Worm (Caenorhabditis elegans): ENCODE measurements around the gene ZC190.7.

Gene ZC190.7

ce11 chrV:8677193-8677592 is 9.5 kb downstream of the ZC190.7 start, which contains the start of gene ZC190.6 (continued):
- TF ChIP-seq lir-3 (tag; optimal IDR thresholded peaks at IDR 0.05; ENCODE audit: poor library complexity): no peak
- no peak for TF ChIP-seq dsc-1 (tag; optimal IDR thresholded peaks at IDR 0.05)
- no peak for TF ChIP-seq hlh-17 (GFP tag; optimal IDR thresholded peaks at IDR 0.05; ENCODE audit: borderline replicate concordance)

- TF ChIP-seq efl-3 (GFP tag; optimal IDR thresholded peaks at IDR 0.05) (no peak), mef-2 (tag; optimal IDR thresholded peaks at IDR 0.05) (no peak), pax-3 (tag; optimal IDR thresholded peaks at IDR 0.05) (peak; percentile 15), tlp-1 (tag; optimal IDR thresholded peaks at IDR 0.05) (no peak), efl-1 (optimal IDR thresholded peaks at IDR 0.05) (no peak), efl-1 (GFP tag; optimal IDR thresholded peaks at IDR 0.05 in 1 of 2) (peak in 1 of 2 experiments; percentile 79), nhr-85 (tag) (no peak), nhr-76 (tag; optimal IDR thresholded peaks at IDR 0.05) (no peak), fkh-10 (GFP tag; optimal IDR thresholded peaks at IDR 0.05) (no peak), sptf-1 (tag; optimal IDR thresholded peaks at IDR 0.05) (no peak), nhr-20 (tag; optimal IDR thresholded peaks at IDR 0.05) (no peak), swsn-7 (tag; optimal IDR thresholded peaks at IDR 0.05) (no peak), vab-15 (tag; optimal IDR thresholded peaks at IDR 0.05) (no peak), ceh-82 (tag; optimal IDR thresholded peaks at IDR 0.05) (no peak), tbx-2 (tag; optimal IDR thresholded peaks at IDR 0.05) (no peak), fkh-8 (tag; optimal IDR thresholded peaks at IDR 0.05) (peak; percentile 18), mab-9 (GFP tag; IDR thresholded peaks at IDR 0.05) (no peak), nhr-19 (GFP tag; conservative IDR thresholded peaks at IDR 0.05) (no peak), elt-3 (tag; optimal IDR thresholded peaks at IDR 0.05) (no peak), elt-2 (tag; optimal IDR thresholded peaks at IDR 0.05) (no peak), lin-14 (GFP tag; optimal IDR thresholded peaks at IDR 0.05) (no peak), snu-23 (GFP tag; optimal IDR thresholded peaks at IDR 0.05) (no peak), mdl-1 (tag; optimal IDR thresholded peaks at IDR 0.05) (no peak), nhr-90 (tag; optimal IDR thresholded peaks at IDR 0.05; ENCODE audit: poor library complexity) (no peak), hlh-17 (GFP tag; optimal IDR thresholded peaks at IDR 0.05; ENCODE audit: borderline replicate concordance) (no peak)
Measured at ce11 chrV:8673498-8673897, 13.2 kb downstream of the ZC190.7 start, which contains the start of gene ZC190.5. TSS of gene ZC190.5 (minus strand) at chrV:8673598.

DNA sequence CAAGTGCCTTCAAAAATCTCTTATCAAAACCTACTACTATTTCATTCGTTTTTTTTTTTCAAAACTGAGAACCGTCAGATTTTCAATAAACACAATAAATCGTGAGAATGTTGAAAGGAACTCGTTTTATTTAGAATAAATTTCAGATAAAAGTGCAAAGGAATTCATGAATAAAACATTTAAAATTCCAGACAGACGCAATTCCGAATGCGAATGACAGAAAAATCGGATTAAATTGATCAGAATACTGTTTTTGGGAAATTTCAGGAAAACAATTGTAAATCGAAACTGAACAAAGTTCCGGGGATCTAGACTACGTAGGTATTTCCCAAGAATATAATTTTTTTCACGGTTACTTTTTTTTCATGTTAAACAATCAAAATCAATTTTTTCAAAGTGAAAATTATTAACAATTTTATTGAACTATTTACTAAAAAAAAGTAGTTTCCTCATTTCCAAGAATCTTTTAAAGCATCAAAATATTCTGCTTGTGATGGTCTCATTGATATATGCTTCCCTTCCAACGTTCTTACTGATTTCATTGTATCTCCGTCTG is 15.0 kb downstream of the ZC190.7 start:
- no peak for TF ChIP-seq lin-39 (tag; optimal IDR thresholded peaks at IDR 0.05)
- TF ChIP-seq aly-2 (tag; optimal IDR thresholded peaks at IDR 0.05): peak; percentile 73

DNA sequence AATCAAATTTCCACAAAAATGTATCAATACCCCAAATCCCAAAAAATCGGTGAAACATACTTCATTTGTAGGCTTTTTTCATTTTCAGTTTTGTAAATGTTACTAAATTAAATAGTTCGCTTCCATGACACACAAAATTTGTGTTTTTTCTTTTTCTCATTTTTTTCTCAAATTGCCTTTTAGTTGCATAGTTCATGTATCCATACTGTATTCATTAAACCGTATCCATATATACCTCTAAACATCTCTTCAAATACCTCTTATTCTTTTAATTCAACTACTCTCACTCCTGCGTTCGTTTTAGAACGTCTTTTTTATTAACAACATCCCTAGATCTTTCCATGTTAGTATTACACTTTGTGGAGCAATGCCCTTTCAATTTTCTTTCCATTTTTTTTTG is 15.9 kb downstream of the ZC190.7 start:
- peak; percentile 2 for TF ChIP-seq aly-2 (tag; optimal IDR thresholded peaks at IDR 0.05)
- TF ChIP-seq ces-1 (GFP tag; optimal IDR thresholded peaks at IDR 0.05): no peak

DNA sequence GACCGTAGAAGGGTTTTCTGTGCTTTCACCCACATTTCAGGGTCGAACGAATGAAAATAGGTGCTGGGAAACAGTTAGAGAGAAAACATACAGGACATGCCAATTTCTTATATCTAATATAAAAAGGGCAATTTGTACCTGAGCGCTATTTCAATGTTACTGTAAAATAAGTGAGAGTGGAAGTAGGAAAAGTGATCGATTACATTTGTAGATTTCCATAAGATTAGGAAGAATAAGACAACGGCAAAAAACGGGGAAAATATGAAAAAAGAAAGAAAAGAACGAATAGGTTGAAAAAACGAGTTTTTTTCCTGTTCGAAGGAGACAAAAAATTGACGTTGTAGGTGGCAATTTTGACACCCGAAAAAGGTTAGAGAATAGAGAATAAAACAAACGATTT is 18.4 kb downstream of the ZC190.7 start:
- peak; percentile 80 for TF ChIP-seq blmp-1 (tag; optimal IDR thresholded peaks at IDR 0.05)
- no peak for TF ChIP-seq lin-35 (GFP tag; optimal IDR thresholded peaks at IDR 0.05)
- TF ChIP-seq nhr-85 (tag): peak; percentile 72
- peak in 1 of 2 experiments; percentile 24 for TF ChIP-seq lsy-2 (tag; optimal IDR thresholded peaks at IDR 0.05)
